Fruit fly (Drosophila melanogaster) whole organism, embryonic: ENCODE data around the gene Gr93a.

Experiments
- Ada2b ChIP-seq: fragments of 200-800 bp; sonication (Bioruptor generic); IDR thresholded peaks from 2 replicates; pipeline ENCODE4 v1.3.6; 2022; ENCODE audit warnings: missing biosample characterization, missing genetic modification characterization
- Antp ChIP-seq: fragments of 200-800 bp; sonication (Bioruptor generic); optimal IDR thresholded peaks from 3 replicates; lab custom pipeline; 2016; ENCODE audit warnings: missing biosample characterization, missing genetic modification characterization
- Bgb ChIP-seq: fragments of 200-800 bp; sonication (Bioruptor generic); IDR thresholded peaks from 2 replicates; pipeline ENCODE4 v1.3.6; 2022; ENCODE audit warnings: missing biosample characterization, missing genetic modification characterization; ENCODE audit not compliant: partially characterized antibody
- Blimp-1 ChIP-seq: fragments of 200-800 bp; sonication (Bioruptor generic); optimal IDR thresholded peaks from 3 replicates; lab custom pipeline; 2018; ENCODE audit warnings: missing biosample characterization, missing genetic modification characterization, mild to moderate bottlenecking, moderate library complexity, missing genetic modification reagents
- CG10209 ChIP-seq: fragments of 200-800 bp; sonication (Bioruptor generic); optimal IDR thresholded peaks from 3 replicates; lab custom pipeline; 2017; ENCODE audit warnings: missing biosample characterization, mild to moderate bottlenecking, missing genetic modification characterization, missing genetic modification reagents
- CG11085 ChIP-seq: fragments of 200-800 bp; sonication (Bioruptor generic); IDR thresholded peaks from 2 replicates; pipeline ENCODE4 v1.3.6; 2022; ENCODE audit warnings: missing biosample characterization, missing genetic modification characterization
- CG11695 ChIP-seq: fragments of 200-800 bp; sonication (Bioruptor generic); IDR thresholded peaks from 3 replicates; pipeline ENCODE4 v1.3.6; 2022; ENCODE audit warnings: missing biosample characterization, missing genetic modification characterization
- CG1233 ChIP-seq: fragments of 200-800 bp; sonication (Bioruptor generic); optimal IDR thresholded peaks from 4 replicates; lab custom pipeline; 2018; ENCODE audit warnings: missing biosample characterization, mild to moderate bottlenecking, missing genetic modification characterization
- CG12769 ChIP-seq: fragments of 200-800 bp; sonication (Bioruptor generic); optimal IDR thresholded peaks from 2 replicates; lab custom pipeline; 2019; ENCODE audit warnings: missing biosample characterization, mild to moderate bottlenecking, missing genetic modification characterization, moderate library complexity
- CG12942 ChIP-seq: fragments of 200-800 bp; sonication (Bioruptor generic); optimal IDR thresholded peaks from 3 replicates; lab custom pipeline; 2016; ENCODE audit warnings: missing biosample characterization, missing genetic modification characterization
- CG13624 ChIP-seq: fragments of 200-800 bp; sonication (Bioruptor generic); optimal IDR thresholded peaks from 2 replicates; lab custom pipeline; 2016; ENCODE audit warnings: missing biosample characterization, missing genetic modification characterization
- CG14667 ChIP-seq: fragments of 200-800 bp; sonication (Bioruptor generic); IDR thresholded peaks from 2 replicates; pipeline ENCODE4 v1.3.6; 2022; ENCODE audit warnings: missing biosample characterization, missing genetic modification characterization
- CG15269 ChIP-seq: fragments of 200-800 bp; sonication (Bioruptor generic); optimal IDR thresholded peaks from 2 replicates; lab custom pipeline; 2018; ENCODE audit warnings: missing biosample characterization, mild to moderate bottlenecking, missing genetic modification characterization, moderate library complexity
- CG15696 ChIP-seq: fragments of 200-800 bp; sonication (Bioruptor generic); optimal IDR thresholded peaks from 2 replicates; lab custom pipeline; 2019; ENCODE audit warnings: missing biosample characterization, mild to moderate bottlenecking, missing genetic modification characterization, moderate library complexity
- CG2889 ChIP-seq: fragments of 200-800 bp; sonication (Bioruptor generic); IDR thresholded peaks from 3 replicates; pipeline ENCODE4 v1.3.6; 2022; ENCODE audit warnings: missing biosample characterization, missing genetic modification characterization
- CG30403 ChIP-seq: fragments of 200-800 bp; sonication (Bioruptor generic); optimal IDR thresholded peaks from 3 replicates; lab custom pipeline; 2016; ENCODE audit warnings: missing biosample characterization, missing genetic modification characterization
- CG3065 ChIP-seq: fragments of 200-800 bp; sonication (Bioruptor generic); optimal IDR thresholded peaks from 2 replicates; lab custom pipeline; 2016; ENCODE audit warnings: missing biosample characterization, missing genetic modification characterization
- CG4820 ChIP-seq: fragments of 200-800 bp; sonication (Bioruptor generic); optimal IDR thresholded peaks from 3 replicates; lab custom pipeline; 2016; ENCODE audit warnings: missing biosample characterization, missing genetic modification characterization
- CG5180 ChIP-seq: fragments of 200-800 bp; sonication (Bioruptor generic); optimal IDR thresholded peaks from 3 replicates; lab custom pipeline; 2017; ENCODE audit warnings: missing biosample characterization, missing genetic modification characterization, mild to moderate bottlenecking, moderate library complexity, missing genetic modification reagents
- CG6854 ChIP-seq: fragments of 200-800 bp; sonication (Bioruptor generic); optimal IDR thresholded peaks from 3 replicates; lab custom pipeline; 2017; ENCODE audit warnings: missing biosample characterization, mild to moderate bottlenecking, missing genetic modification characterization
- CTCF ChIP-seq: fragments of 200-800 bp; sonication (Bioruptor generic); optimal IDR thresholded peaks from 2 replicates; lab custom pipeline; 2017; ENCODE audit warnings: missing biosample characterization, mild to moderate bottlenecking, missing genetic modification characterization, moderate library complexity
- D ChIP-seq, 2 experiments: fragments of 200-800 bp in 1 of 2; fragments of >200 bp in 1 of 2; sonication (Bioruptor generic) in 1 of 2; optimal IDR thresholded peaks; 2 replicates in 1 of 2; 3 replicates in 1 of 2; lab custom pipeline; 2017; ENCODE audit warnings: mild to moderate bottlenecking in 1 of 2, missing biosample characterization in 1 of 2, missing genetic modification characterization in 1 of 2, missing genetic modification reagents in 1 of 2
- Dip2 ChIP-seq: fragments of 200-800 bp; sonication (Bioruptor generic); IDR thresholded peaks from 2 replicates; pipeline ENCODE4 v1.3.6; 2022; ENCODE audit warnings: missing biosample characterization, missing genetic modification characterization
- Dll ChIP-seq: fragments of 200-800 bp; sonication (Bioruptor generic); IDR thresholded peaks from 4 replicates; pipeline ENCODE4 v1.3.6; 2022; ENCODE audit warnings: missing biosample characterization, missing genetic modification characterization; ENCODE audit not compliant: partially characterized antibody
- E2f2 ChIP-seq: fragments of 200-800 bp; sonication (Bioruptor generic); IDR thresholded peaks from 2 replicates; pipeline ENCODE4 v1.3.6; 2022; ENCODE audit warnings: missing biosample characterization, missing genetic modification characterization
- Eip74EF ChIP-seq, 2 experiments: fragments of 200-800 bp in 1 of 2; fragments of >200 bp in 1 of 2; sonication (Bioruptor generic) in 1 of 2; optimal IDR thresholded peaks; 2 replicates each; lab custom pipeline; 2017 to 2019; ENCODE audit warnings: missing biosample characterization in 2 of 2, missing genetic modification characterization in 2 of 2, mild to moderate bottlenecking in 1 of 2, moderate library complexity in 1 of 2
- Ets97D ChIP-seq: fragments of 200-800 bp; sonication (Bioruptor generic); optimal IDR thresholded peaks from 3 replicates; lab custom pipeline; 2016; ENCODE audit warnings: missing biosample characterization, missing genetic modification characterization
- Fer1 ChIP-seq: fragments of 200-800 bp; sonication (Bioruptor generic); optimal IDR thresholded peaks from 2 replicates; lab custom pipeline; 2017; ENCODE audit warnings: missing biosample characterization, mild to moderate bottlenecking, missing genetic modification characterization
- Hmx ChIP-seq: fragments of 200-800 bp; sonication (Bioruptor generic); optimal IDR thresholded peaks from 2 replicates; lab custom pipeline; 2016; ENCODE audit warnings: missing biosample characterization, missing genetic modification characterization
- Max ChIP-seq: fragments of 200-800 bp; sonication (Bioruptor generic); optimal IDR thresholded peaks from 2 replicates; lab custom pipeline; 2016; ENCODE audit warnings: missing biosample characterization, mild to moderate bottlenecking, missing genetic modification characterization
- Usf ChIP-seq: fragments of 200-800 bp; sonication (Bioruptor generic); optimal IDR thresholded peaks from 2 replicates; lab custom pipeline; 2017; ENCODE audit warnings: missing genotype, missing biosample characterization, missing genetic modification characterization
- bbx ChIP-seq: fragments of 200-800 bp; sonication (Bioruptor generic); IDR thresholded peaks from 2 replicates; pipeline ENCODE4 v1.3.6; 2022; ENCODE audit warnings: missing biosample characterization, missing genetic modification characterization; ENCODE audit not compliant: partially characterized antibody
- cato ChIP-seq: fragments of 200-800 bp; sonication (Bioruptor generic); optimal IDR thresholded peaks from 2 replicates; lab custom pipeline; 2016; ENCODE audit warnings: missing biosample characterization, missing genetic modification characterization, borderline replicate concordance
- disco-r ChIP-seq: fragments of 200-800 bp; sonication (Bioruptor generic); optimal IDR thresholded peaks from 2 replicates; lab custom pipeline; 2016; ENCODE audit warnings: missing biosample characterization, missing genetic modification characterization
- dm ChIP-seq: fragments of 200-800 bp; sonication (Bioruptor generic); optimal IDR thresholded peaks from 3 replicates; lab custom pipeline; 2016; ENCODE audit warnings: missing biosample characterization, missing genetic modification characterization
- fd96Cb ChIP-seq: fragments of 200-800 bp; sonication (Bioruptor generic); optimal IDR thresholded peaks from 2 replicates; lab custom pipeline; 2018; ENCODE audit warnings: missing biosample characterization, mild to moderate bottlenecking, missing genetic modification characterization, moderate library complexity
- fru ChIP-seq: fragments of >200 bp; optimal IDR thresholded peaks from 2 replicates; lab custom pipeline; 2017
- grn ChIP-seq: fragments of 200-800 bp; sonication (Bioruptor generic); optimal IDR thresholded peaks from 3 replicates; lab custom pipeline; 2017; ENCODE audit warnings: missing biosample characterization, missing genetic modification characterization
- hbn ChIP-seq: fragments of 200-800 bp; sonication (Bioruptor generic); IDR thresholded peaks from 2 replicates; pipeline ENCODE4 v1.3.6; 2022; ENCODE audit warnings: missing biosample characterization, missing genetic modification characterization; ENCODE audit not compliant: partially characterized antibody
- hth ChIP-seq: fragments of >200 bp; optimal IDR thresholded peaks from 2 replicates; lab custom pipeline; 2017; ENCODE audit warnings: inconsistent platforms
- lola ChIP-seq, 3 experiments: fragments of >200 bp in 2 of 3; fragments of 200-800 bp in 1 of 3; sonication (Bioruptor generic) in 1 of 3; optimal IDR thresholded peaks; 2 replicates each; lab custom pipeline; 2017 to 2019; ENCODE audit warnings: missing biosample characterization in 3 of 3, missing genetic modification characterization in 3 of 3, mild to moderate bottlenecking in 1 of 3, moderate library complexity in 1 of 3
- phol ChIP-seq: fragments of 200-800 bp; sonication (Bioruptor generic); optimal IDR thresholded peaks from 3 replicates; lab custom pipeline; 2018; ENCODE audit warnings: missing biosample characterization, mild to moderate bottlenecking, missing genetic modification characterization, moderate library complexity
- prd ChIP-seq, 3 experiments: fragments of >200 bp in 2 of 3; fragments of 200-800 bp in 1 of 3; sonication (Bioruptor generic) in 1 of 3; optimal IDR thresholded peaks in 2 of 3; IDR thresholded peaks in 1 of 3; 2 replicates in 2 of 3; 3 replicates in 1 of 3; pipeline versions ENCODE4 v1.3.6 to Lab custom; 2017 to 2022; ENCODE audit warnings: missing biosample characterization in 1 of 3, missing genetic modification characterization in 1 of 3
- pum ChIP-seq: fragments of 200-800 bp; sonication (Bioruptor generic); optimal IDR thresholded peaks from 2 replicates; lab custom pipeline; 2016; ENCODE audit warnings: missing biosample characterization, missing genetic modification characterization
- row ChIP-seq: fragments of 200-800 bp; sonication (Bioruptor generic); IDR thresholded peaks from 3 replicates; pipeline ENCODE4 v1.3.6; 2022; ENCODE audit warnings: missing biosample characterization, missing genetic modification characterization
- sens ChIP-seq: fragments of 200-800 bp; sonication (Bioruptor generic); peaks from one replicate; lab custom pipeline; 2016; ENCODE audit warnings: missing biosample characterization, missing genetic modification characterization
- seq ChIP-seq: fragments of 200-800 bp; sonication (Bioruptor generic); IDR thresholded peaks from 2 replicates; pipeline ENCODE4 v1.3.6; 2022; ENCODE audit warnings: missing biosample characterization, missing genetic modification characterization
- sob ChIP-seq: fragments of 200-800 bp; sonication (Bioruptor generic); IDR thresholded peaks from 2 replicates; pipeline ENCODE4 v1.3.6; 2022; ENCODE audit warnings: missing biosample characterization, missing genetic modification characterization
- zf30C ChIP-seq: fragments of 200-800 bp; sonication (Bioruptor generic); optimal IDR thresholded peaks from 3 replicates; lab custom pipeline; 2018; ENCODE audit warnings: missing biosample characterization, mild to moderate bottlenecking, missing genetic modification characterization

Gene Gr93a

dm6 chr3R:21823699-21824406, 8.4 kb upstream of the Gr93a start (continued):
- TF ChIP-seq CG11085 (GFP tag; lab: Robert Waterston, UW) (no peak), Ets97D (no peak), dm (GFP tag; lab: Kevin White, UChicago) (no peak), disco-r (no peak), CG5180 (no peak), seq (GFP tag; lab: Robert Waterston, UW) (no peak), CG12942 (no peak), CG1233 (GFP tag; lab: Kevin White, UChicago) (peak; percentile 41), sens (GFP tag; lab: Kevin White, UChicago) (peak; percentile 30), Eip74EF (GFP tag; optimal IDR thresholded peaks at IDR 0.05; lab: Kevin White, UChicago) (no peak), CG2889 (GFP tag; lab: Robert Waterston, UW) (no peak), row (GFP tag; lab: Robert Waterston, UW) (peak; percentile 59), Max (no peak), CG30403 (peak; percentile 9), CTCF (GFP tag; lab: Kevin White, UChicago) (no peak), fd96Cb (tag; lab: Kevin White, UChicago) (peak; percentile 58), zf30C (GFP tag; lab: Kevin White, UChicago) (no peak), prd (optimal IDR thresholded peaks at IDR 0.05; lab: Kevin White, UChicago) (no peak), prd (GFP tag; IDR thresholded peaks at IDR 0.05; lab: Robert Waterston, UW) (peak; percentile 41; the same call in 1 of the 3 replicates), Usf (GFP tag; lab: Kevin White, UChicago) (no peak), CG13624 (GFP tag; lab: Kevin White, UChicago) (no peak), Ada2b (peak; percentile 21; the same call in 1 of the 2 replicates), phol (tag; lab: Kevin White, UChicago) (peak; percentile 71), CG15269 (tag; lab: Kevin White, UChicago) (peak; percentile 28), CG10209 (GFP tag; lab: Kevin White, UChicago) (peak; percentile 31), Blimp-1 (GFP tag; lab: Kevin White, UChicago) (peak; percentile 40), E2f2 (GFP tag; lab: Robert Waterston, UW) (no peak), Dll (no peak), cato (no peak), hth (lab: Kevin White, UChicago) (no peak), pum (GFP tag; lab: Kevin White, UChicago) (no peak), CG6854 (no peak), Hmx (no peak), lola (GFP tag; optimal IDR thresholded peaks at IDR 0.05; lab: Kevin White, UChicago) (peak in 1 of 3 experiments; percentile 54), D (optimal IDR thresholded peaks at IDR 0.05; lab: Kevin White, UChicago) (no peak), D (GFP tag; optimal IDR thresholded peaks at IDR 0.05; lab: Kevin White, UChicago) (peak; percentile 49), CG4820 (GFP tag; lab: Kevin White, UChicago) (peak; percentile 2), Dip2 (GFP tag; lab: Robert Waterston, UW) (no peak), CG3065 (GFP tag; lab: Kevin White, UChicago) (no peak), CG11695 (GFP tag; lab: Robert Waterston, UW) (peak; percentile 50; the same call in 1 of the 3 replicates), hbn (GFP tag; lab: Robert Waterston, UW) (no peak), Bgb (GFP tag; lab: Robert Waterston, UW) (no peak), CG14667 (no peak), Antp (GFP tag; lab: Kevin White, UChicago) (no peak), grn (peak; percentile 88), Fer1 (GFP tag; lab: Kevin White, UChicago) (peak; percentile 15), CG12769 (tag; lab: Kevin White, UChicago) (no peak), bbx (GFP tag; lab: Robert Waterston, UW) (no peak), CG15696 (peak; percentile 83), sob (GFP tag; lab: Robert Waterston, UW) (no peak), fru (no peak)
